Worm (Caenorhabditis elegans): ENCODE measurements around the gene lpl-1.

DNA sequence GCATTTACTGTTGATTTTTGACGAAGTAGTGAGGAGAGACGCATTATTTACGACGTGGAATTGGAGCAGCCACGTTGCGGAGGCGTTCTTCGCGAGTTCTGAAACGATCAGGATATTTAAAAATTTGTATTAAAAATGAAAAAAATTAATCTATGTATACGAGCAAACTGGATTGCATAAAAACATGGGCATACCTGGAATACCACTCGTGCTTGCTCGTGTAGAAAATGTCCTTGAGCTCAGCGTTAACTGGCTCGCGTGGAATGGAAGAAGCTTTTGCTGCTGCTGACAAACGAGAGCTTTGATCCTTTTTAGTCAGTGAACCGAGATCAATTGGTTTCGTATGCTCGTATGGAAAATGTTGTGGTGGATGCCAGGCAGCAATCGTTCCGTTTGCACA, at the start of gene lpl-1:
- no peak for TF ChIP-seq ZK546.5 (tag; optimal IDR thresholded peaks at IDR 0.05)
- no peak for TF ChIP-seq snpc-4 (tag; optimal IDR thresholded peaks at IDR 0.05)
- no peak for TF ChIP-seq lsy-2 (tag; optimal IDR thresholded peaks at IDR 0.05)
- TF ChIP-seq lin-11 (tag; optimal IDR thresholded peaks at IDR 0.05): no peak
- no peak for TF ChIP-seq nhr-11 (tag; optimal IDR thresholded peaks at IDR 0.05)
- no peak for TF ChIP-seq ztf-11 (tag; optimal IDR thresholded peaks at IDR 0.05)
- no peak for TF ChIP-seq mdl-1 (tag; optimal IDR thresholded peaks at IDR 0.05)
- no peak for TF ChIP-seq nhr-12 (tag; optimal IDR thresholded peaks at IDR 0.05)
- TF ChIP-seq nhr-23 (tag; optimal IDR thresholded peaks at IDR 0.05): no peak
- no peak for TF ChIP-seq zag-1 (tag; optimal IDR thresholded peaks at IDR 0.05)
